Worm (Caenorhabditis elegans) whole organism, mixed stage, embryonic: ENCODE results near the gene srh-44.

Source experiments
- M03D4.4 ChIP-seq: sonication (generic microtip); optimal IDR thresholded peaks from 2 replicates; lab custom pipeline; 2017; ENCODE audit warnings: mild to moderate bottlenecking, missing genetic modification characterization, missing compliant biosample characterization
- bed-3 ChIP-seq: fragments of 200-800 bp; sonication (Bioruptor generic); optimal IDR thresholded peaks from 3 replicates; lab custom pipeline; 2018; ENCODE audit warnings: mild to moderate bottlenecking, missing genetic modification characterization, moderate library complexity, missing compliant biosample characterization
- blmp-1 ChIP-seq: fragments of 150-350 bp; optimal IDR thresholded peaks from 2 replicates; lab custom pipeline; 2014; ENCODE audit warnings: missing biosample characterization, missing genetic modification characterization
- ceh-39 ChIP-seq: fragments of 150-350 bp; optimal IDR thresholded peaks from 2 replicates; lab custom pipeline; 2014; ENCODE audit warnings: missing biosample characterization, missing genetic modification characterization
- ceh-43 ChIP-seq: fragments of 200-800 bp; sonication (Bioruptor generic); optimal IDR thresholded peaks from 2 replicates; lab custom pipeline; 2018; ENCODE audit warnings: mild to moderate bottlenecking, missing genetic modification characterization, moderate library complexity, missing compliant biosample characterization
- ceh-83 ChIP-seq: fragments of 200-800 bp; sonication (Bioruptor generic); optimal IDR thresholded peaks from 2 replicates; lab custom pipeline; 2018; ENCODE audit warnings: mild to moderate bottlenecking, missing genetic modification characterization, missing compliant biosample characterization
- ces-1 ChIP-seq: fragments of 150-350 bp; optimal IDR thresholded peaks from 2 replicates; lab custom pipeline; 2014; ENCODE audit warnings: missing biosample characterization, missing genetic modification reagents, missing genetic modification characterization
- cnd-1 ChIP-seq: fragments of 200-800 bp; sonication (Bioruptor generic); optimal IDR thresholded peaks from 2 replicates; lab custom pipeline; 2018; ENCODE audit warnings: mild to moderate bottlenecking, missing genetic modification characterization, missing compliant biosample characterization
- drap-1 ChIP-seq: fragments of 200-800 bp; sonication (Bioruptor generic); optimal IDR thresholded peaks from 3 replicates; lab custom pipeline; 2018; ENCODE audit warnings: mild to moderate bottlenecking, missing genetic modification characterization, missing compliant biosample characterization
- elt-1 ChIP-seq: sonication (generic microtip); optimal IDR thresholded peaks from 2 replicates; lab custom pipeline; 2017; ENCODE audit warnings: missing genetic modification characterization, mild to moderate bottlenecking, missing compliant biosample characterization, antibody characterized with exemption, moderate library complexity, borderline replicate concordance; ENCODE audit not compliant: insufficient read depth
- elt-3 ChIP-seq: fragments of 150-350 bp; optimal IDR thresholded peaks from 2 replicates; lab custom pipeline; 2014; ENCODE audit warnings: missing biosample characterization, missing genetic modification characterization
- flh-1 ChIP-seq: fragments of 200-800 bp; sonication (Bioruptor generic); optimal IDR thresholded peaks from 2 replicates; lab custom pipeline; 2018; ENCODE audit warnings: mild to moderate bottlenecking, missing genetic modification characterization, moderate library complexity, missing compliant biosample characterization
- ham-2 ChIP-seq: fragments of 200-800 bp; sonication (Bioruptor generic); optimal IDR thresholded peaks from 2 replicates; lab custom pipeline; 2018; ENCODE audit warnings: mild to moderate bottlenecking, missing genetic modification characterization, missing compliant biosample characterization
- hlh-1 ChIP-seq: fragments of 150-350 bp; optimal IDR thresholded peaks from 2 replicates; lab custom pipeline; 2014; ENCODE audit warnings: missing biosample characterization, missing genetic modification reagents, missing genetic modification characterization
- lin-13 ChIP-seq: fragments of 150-350 bp; optimal IDR thresholded peaks from 2 replicates; lab custom pipeline; 2014; ENCODE audit warnings: missing biosample characterization, missing genetic modification characterization
- lin-32 ChIP-seq: fragments of 200-800 bp; sonication (Bioruptor generic); optimal IDR thresholded peaks from 2 replicates; lab custom pipeline; 2018; ENCODE audit warnings: mild to moderate bottlenecking, missing genetic modification characterization, missing compliant biosample characterization
- lsy-2 ChIP-seq: fragments of 150-350 bp; optimal IDR thresholded peaks from 2 replicates; lab custom pipeline; 2014; ENCODE audit warnings: missing biosample characterization, missing genetic modification characterization
- mab-5 ChIP-seq: fragments of 150-350 bp; optimal IDR thresholded peaks from 2 replicates; lab custom pipeline; 2014; ENCODE audit warnings: missing biosample characterization, missing genetic modification characterization
- mep-1 ChIP-seq: fragments of 150-350 bp; optimal IDR thresholded peaks from 2 replicates; lab custom pipeline; 2017; ENCODE audit warnings: missing biosample characterization, missing genetic modification reagents, missing genetic modification characterization, inconsistent platforms
- mls-2 ChIP-seq: sonication (generic microtip); optimal IDR thresholded peaks from 2 replicates; lab custom pipeline; 2016; ENCODE audit warnings: mild to moderate bottlenecking, missing genetic modification characterization, moderate library complexity, missing compliant biosample characterization
- nhr-12 ChIP-seq: fragments of 150-350 bp; optimal IDR thresholded peaks from 2 replicates; lab custom pipeline; 2014; ENCODE audit warnings: missing biosample characterization, missing genetic modification characterization
- nhr-2 ChIP-seq: fragments of 150-350 bp; optimal IDR thresholded peaks from 2 replicates; lab custom pipeline; 2014; ENCODE audit warnings: missing biosample characterization, missing genetic modification characterization
- nhr-237 ChIP-seq: fragments of 150-350 bp; optimal IDR thresholded peaks from 2 replicates; lab custom pipeline; 2014; ENCODE audit warnings: missing biosample characterization, missing genetic modification characterization
- nhr-28 ChIP-seq: fragments of 150-350 bp; optimal IDR thresholded peaks from 2 replicates; lab custom pipeline; 2014; ENCODE audit warnings: missing biosample characterization, missing genetic modification characterization
- nhr-76 ChIP-seq: sonication (generic microtip); optimal IDR thresholded peaks from 2 replicates; lab custom pipeline; 2017; ENCODE audit warnings: missing biosample characterization, missing genetic modification characterization
- pha-4 ChIP-seq: fragments of 150-350 bp; optimal IDR thresholded peaks from 2 replicates; lab custom pipeline; 2018; ENCODE audit warnings: missing biosample characterization, missing genetic modification reagents, missing genetic modification characterization
- sem-2 ChIP-seq: fragments of 200-800 bp; sonication (Bioruptor generic); optimal IDR thresholded peaks from 2 replicates; lab custom pipeline; 2018; ENCODE audit warnings: mild to moderate bottlenecking, missing genetic modification characterization, missing compliant biosample characterization
- snpc-4 ChIP-seq: fragments of 150-350 bp; optimal IDR thresholded peaks from 2 replicates; lab custom pipeline; 2014; ENCODE audit warnings: missing biosample characterization, missing genetic modification characterization
- sptf-1 ChIP-seq: sonication (generic microtip); optimal IDR thresholded peaks from 2 replicates; lab custom pipeline; 2017; ENCODE audit warnings: mild to moderate bottlenecking, missing genetic modification characterization, moderate library complexity, missing compliant biosample characterization
- tbx-8 ChIP-seq: fragments of 200-800 bp; sonication (Bioruptor generic); optimal IDR thresholded peaks from 2 replicates; lab custom pipeline; 2018; ENCODE audit warnings: mild to moderate bottlenecking, missing genetic modification characterization, moderate library complexity, missing compliant biosample characterization
- unc-120 ChIP-seq: sonication (generic microtip); optimal IDR thresholded peaks from 2 replicates; lab custom pipeline; 2017; ENCODE audit warnings: missing genetic modification characterization, missing compliant biosample characterization; ENCODE audit not compliant: poor library complexity, severe bottlenecking
- unc-39 ChIP-seq: fragments of 150-350 bp; optimal IDR thresholded peaks from 2 replicates; lab custom pipeline; 2014; ENCODE audit warnings: missing biosample characterization, missing genetic modification characterization
- unc-62 ChIP-seq: fragments of 150-350 bp; optimal IDR thresholded peaks from 2 replicates; lab custom pipeline; 2014; ENCODE audit warnings: missing biosample characterization, missing genetic modification reagents, missing genetic modification characterization
- zip-8 ChIP-seq: fragments of 150-350 bp; optimal IDR thresholded peaks from 2 replicates; lab custom pipeline; 2014; ENCODE audit warnings: missing biosample characterization, missing genetic modification characterization
- ztf-11 ChIP-seq: fragments of 150-350 bp; optimal IDR thresholded peaks from 2 replicates; lab custom pipeline; 2014; ENCODE audit warnings: missing biosample characterization, missing genetic modification characterization

The srh-44 gene

DNA sequence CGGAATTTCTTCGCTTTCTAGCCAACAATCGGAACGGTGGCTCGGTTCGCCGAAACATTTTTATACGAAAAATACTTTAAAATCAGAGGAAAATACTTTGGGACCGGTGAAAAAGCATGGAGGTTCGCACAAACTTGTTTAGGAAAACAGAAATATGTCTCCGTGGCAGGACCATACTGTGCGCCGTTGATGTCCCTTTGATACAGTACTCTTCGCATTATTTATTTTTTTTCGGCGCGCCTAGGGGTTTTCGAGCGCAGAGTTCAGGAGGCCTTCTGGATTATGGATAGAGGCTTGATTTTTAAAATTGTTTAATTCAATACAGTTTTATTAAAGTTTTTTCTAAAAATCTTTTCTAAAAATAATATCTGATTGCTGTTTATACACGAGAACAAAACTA lies 29.8 kb downstream of the srh-44 start, which contains the start of gene F54D5.9:
F54D5.9 (minus strand) TSS at position 115 of the 400 bp plus-strand sequence.
- TF ChIP-seq nhr-28 (tag; lab: Kevin White, UChicago), result no peak
- no peak for TF ChIP-seq ceh-83 (GFP tag; lab: Kevin White, UChicago)

DNA sequence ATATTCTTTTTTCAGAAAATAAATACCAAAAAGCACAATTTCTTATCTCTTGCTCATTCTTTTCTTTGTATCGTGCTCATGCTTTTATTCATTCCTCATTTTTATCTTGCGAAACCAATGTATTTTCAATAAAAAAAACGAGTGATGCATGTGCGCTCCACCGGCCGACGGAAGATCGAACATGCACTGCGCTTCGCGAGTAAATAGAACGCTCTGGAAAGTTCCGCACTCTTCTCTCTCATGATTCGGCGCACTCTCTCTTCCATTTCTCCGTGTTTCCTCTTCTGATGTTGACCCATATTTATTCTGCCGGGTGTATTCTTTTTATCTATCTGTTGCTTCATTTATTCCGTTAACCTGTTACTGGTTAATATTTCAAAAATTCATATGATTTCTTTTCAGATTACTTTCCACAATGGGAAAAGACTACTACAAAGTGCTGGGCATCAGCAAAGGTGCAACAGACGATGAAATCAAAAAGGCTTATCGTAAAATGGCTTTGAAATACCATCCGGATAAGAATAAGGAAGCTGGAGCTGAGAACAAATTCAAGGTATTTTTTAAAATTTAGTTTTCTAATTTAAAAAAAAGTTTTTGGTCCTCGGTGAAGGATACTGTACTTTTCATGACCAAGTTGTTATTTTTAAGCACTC lies 30.6 kb downstream of the srh-44 start, which contains the start of gene dnj-13:
dnj-13 (plus strand) TSS at position 403 of the 653 bp plus-strand sequence.
- TF ChIP-seq elt-3 (tag; lab: Kevin White, UChicago) (peak; percentile 35), unc-120 (peak; percentile 87), mls-2 (tag; lab: Kevin White, UChicago) (peak; percentile 85), sptf-1 (peak; percentile 93), lsy-2 (tag; lab: Kevin White, UChicago) (peak; percentile 81), nhr-237 (tag; lab: Kevin White, UChicago) (peak; percentile 61), elt-1 (tag; lab: Kevin White, UChicago) (no peak), zip-8 (tag; lab: Kevin White, UChicago) (no peak), ceh-43 (no peak), nhr-12 (tag; lab: Kevin White, UChicago) (peak; percentile 43), unc-39 (tag; lab: Kevin White, UChicago) (no peak), bed-3 (GFP tag; lab: Kevin White, UChicago) (no peak), lin-32 (GFP tag; lab: Kevin White, UChicago) (no peak), nhr-2 (peak; percentile 35), ham-2 (GFP tag; lab: Kevin White, UChicago) (peak; percentile 36), mep-1 (tag; lab: Kevin White, UChicago) (peak; percentile 95), nhr-28 (tag; lab: Kevin White, UChicago) (peak; percentile 10), ztf-11 (tag; lab: Kevin White, UChicago) (peak; percentile 12), hlh-1 (peak; percentile 44), unc-62 (GFP tag; lab: Kevin White, UChicago) (peak; percentile 53), ceh-83 (GFP tag; lab: Kevin White, UChicago) (no peak), drap-1 (GFP tag; lab: Kevin White, UChicago) (peak; percentile 80), ceh-39 (tag; lab: Kevin White, UChicago) (peak; percentile 82), cnd-1 (peak; percentile 70), lin-13 (tag; lab: Kevin White, UChicago) (peak; percentile 93), M03D4.4 (tag; lab: Kevin White, UChicago) (peak; percentile 74), snpc-4 (tag; lab: Kevin White, UChicago) (no peak), sem-2 (no peak), ces-1 (GFP tag; lab: Kevin White, UChicago) (peak; percentile 83), pha-4 (peak; percentile 98), tbx-8 (GFP tag; lab: Kevin White, UChicago) (no peak), nhr-76 (tag; lab: Kevin White, UChicago) (no peak), flh-1 (GFP tag; lab: Kevin White, UChicago) (no peak), mab-5 (tag; lab: Kevin White, UChicago) (no peak), blmp-1 (tag; lab: Kevin White, UChicago) (no peak)

DNA sequence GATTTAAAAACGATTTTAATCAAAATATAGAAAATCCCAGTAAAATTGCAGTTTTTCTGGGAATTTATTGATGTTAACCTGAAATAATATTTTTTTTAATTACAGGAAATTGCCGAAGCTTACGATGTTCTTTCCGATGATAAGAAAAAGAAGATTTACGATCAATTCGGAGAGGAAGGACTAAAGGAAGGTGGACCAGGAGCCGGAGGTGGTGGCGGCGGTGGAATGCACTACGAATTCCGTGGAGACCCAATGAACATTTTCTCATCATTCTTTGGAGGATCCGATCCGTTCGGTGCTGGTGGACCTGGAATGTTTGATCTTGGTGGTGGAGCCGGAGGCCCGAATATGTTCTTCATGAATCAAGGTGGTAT lies 31.1 kb downstream of the srh-44 start:
- TF ChIP-seq ztf-11 (tag; lab: Kevin White, UChicago), result no peak
- TF ChIP-seq mab-5 (tag; lab: Kevin White, UChicago), result no peak
- no peak for TF ChIP-seq ceh-39 (tag; lab: Kevin White, UChicago)
- TF ChIP-seq lin-13 (tag; lab: Kevin White, UChicago), result no peak
- TF ChIP-seq elt-1 (tag; lab: Kevin White, UChicago), result no peak
- TF ChIP-seq tbx-8 (GFP tag; lab: Kevin White, UChicago), result no peak
- TF ChIP-seq ceh-83 (GFP tag; lab: Kevin White, UChicago), result no peak
- no peak for TF ChIP-seq ceh-43
- no peak for TF ChIP-seq hlh-1
- no peak for TF ChIP-seq sptf-1
- TF ChIP-seq bed-3 (GFP tag; lab: Kevin White, UChicago), result no peak
- no peak for TF ChIP-seq unc-39 (tag; lab: Kevin White, UChicago)
- TF ChIP-seq nhr-2, result no peak
- no peak for TF ChIP-seq snpc-4 (tag; lab: Kevin White, UChicago)
- no peak for TF ChIP-seq nhr-76 (tag; lab: Kevin White, UChicago)
- no peak for TF ChIP-seq flh-1 (GFP tag; lab: Kevin White, UChicago)
- no peak for TF ChIP-seq elt-3 (tag; lab: Kevin White, UChicago)
- TF ChIP-seq pha-4, result no peak
